Worm (Caenorhabditis elegans): ENCODE results near the gene osm-3.

ce11 chrIV:3841607-3842006, 40.8 kb upstream of the osm-3 start:
- TF ChIP-seq hlh-30 (tag; optimal IDR thresholded peaks at IDR 0.05; ENCODE audit: insufficient read depth) = no peak
- no peak for TF ChIP-seq pha-4 (tag; optimal IDR thresholded peaks at IDR 0.05)
- no peak for TF ChIP-seq ceh-22 (tag; optimal IDR thresholded peaks at IDR 0.05)
- TF ChIP-seq nhr-11 (tag; optimal IDR thresholded peaks at IDR 0.05) = no peak
- TF ChIP-seq lin-11 (tag; optimal IDR thresholded peaks at IDR 0.05) = no peak
- no peak for TF ChIP-seq fax-1 (tag; optimal IDR thresholded peaks at IDR 0.05)
- no peak for TF ChIP-seq pat-9 (tag; optimal IDR thresholded peaks at IDR 0.05)
- TF ChIP-seq ama-1 (optimal IDR thresholded peaks at IDR 0.05) = no peak
- TF ChIP-seq odd-2 (tag; optimal IDR thresholded peaks at IDR 0.05) = no peak
- no peak for TF ChIP-seq nfya-1 (tag; optimal IDR thresholded peaks at IDR 0.05)
- no peak for TF ChIP-seq tbx-2 (tag; optimal IDR thresholded peaks at IDR 0.05)
